Fruit fly (Drosophila melanogaster): ENCODE results near the gene CG32986.

CG32986 gene

DNA sequence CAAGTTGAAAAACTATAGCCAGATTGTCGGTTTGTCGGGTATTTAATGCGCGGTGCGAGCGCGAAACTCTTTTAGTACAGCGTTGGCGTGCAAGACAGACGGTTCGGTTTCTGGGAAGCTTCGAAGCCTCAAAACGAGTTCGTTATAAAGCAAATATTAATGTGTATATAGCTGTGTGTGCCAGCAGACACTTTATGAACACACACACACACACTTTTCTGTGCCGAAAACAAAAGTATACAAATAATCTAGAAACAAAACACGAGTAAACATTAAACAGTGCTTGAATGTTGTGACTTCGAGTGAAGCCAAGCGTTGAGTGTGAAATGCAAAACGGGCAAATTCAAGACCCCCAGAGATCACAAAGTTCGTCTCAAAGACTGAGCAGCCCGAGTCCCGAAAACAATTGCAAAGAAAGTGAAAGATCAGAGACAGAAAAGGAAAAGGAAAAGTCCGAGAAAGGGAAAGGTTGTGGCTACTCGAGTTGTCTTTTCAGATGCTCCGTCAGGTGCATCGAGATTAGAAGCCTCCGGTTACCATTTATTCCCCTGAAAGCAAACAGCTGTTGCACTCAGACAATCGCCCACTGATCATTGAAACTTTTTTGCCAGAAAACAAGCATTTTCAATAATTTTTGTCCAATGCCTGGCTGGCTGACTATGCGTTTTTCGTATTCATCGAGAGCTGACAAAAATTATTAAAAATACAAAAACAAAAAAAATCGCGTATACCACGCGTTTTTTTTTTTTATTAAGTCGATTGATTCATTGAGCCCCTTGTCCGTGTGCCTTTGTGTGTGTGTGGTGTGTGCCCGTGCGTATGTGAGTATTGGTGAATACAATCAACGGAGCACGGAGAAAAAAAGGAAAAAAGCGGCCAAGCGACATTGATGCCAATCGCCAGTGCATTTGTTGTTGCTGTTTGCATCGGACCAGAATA is 36.4 kb downstream of the CG32986 start, which contains the start of gene CG34398 (continued):
- TF ChIP-seq CG8290 (GFP tag; optimal IDR thresholded peaks at IDR 0.05) (no peak), CG8290 (tag; optimal IDR thresholded peaks at IDR 0.05) (peak in 1 of 2 experiments; percentile 51), tup (GFP tag; optimal IDR thresholded peaks at IDR 0.05) (no peak), ci (GFP tag; IDR thresholded peaks at IDR 0.05) (peak; percentile 24; the same call in 1 of the 3 replicates), CG1233 (GFP tag; optimal IDR thresholded peaks at IDR 0.05) (no peak), Drgx (GFP tag; IDR thresholded peaks at IDR 0.05) (peak; percentile 45), Fer1 (GFP tag; optimal IDR thresholded peaks at IDR 0.05) (no peak), CG10267 (tag; optimal IDR thresholded peaks at IDR 0.05) (no peak), pita (GFP tag; optimal IDR thresholded peaks at IDR 0.05) (no peak), CG6254 (GFP tag; optimal IDR thresholded peaks at IDR 0.05) (no peak), peb (GFP tag; IDR thresholded peaks at IDR 0.05) (no peak), bab2 (GFP tag; optimal IDR thresholded peaks at IDR 0.05) (no peak), sr (GFP tag; IDR thresholded peaks at IDR 0.05) (peak; percentile 61; the same call in 2 of the 3 replicates), CG9876 (GFP tag; optimal IDR thresholded peaks at IDR 0.05) (no peak), CG11085 (GFP tag; IDR thresholded peaks at IDR 0.05) (no peak), cwo (GFP tag; optimal IDR thresholded peaks at IDR 0.05) (no peak), CG5245 (GFP tag; optimal IDR thresholded peaks at IDR 0.05) (no peak), stwl (tag; optimal IDR thresholded peaks at IDR 0.05) (no peak), tna (GFP tag; IDR thresholded peaks at IDR 0.05; ENCODE audit: partially characterized antibody) (no peak), CG18476 (GFP tag; optimal IDR thresholded peaks at IDR 0.05) (no peak)

DNA sequence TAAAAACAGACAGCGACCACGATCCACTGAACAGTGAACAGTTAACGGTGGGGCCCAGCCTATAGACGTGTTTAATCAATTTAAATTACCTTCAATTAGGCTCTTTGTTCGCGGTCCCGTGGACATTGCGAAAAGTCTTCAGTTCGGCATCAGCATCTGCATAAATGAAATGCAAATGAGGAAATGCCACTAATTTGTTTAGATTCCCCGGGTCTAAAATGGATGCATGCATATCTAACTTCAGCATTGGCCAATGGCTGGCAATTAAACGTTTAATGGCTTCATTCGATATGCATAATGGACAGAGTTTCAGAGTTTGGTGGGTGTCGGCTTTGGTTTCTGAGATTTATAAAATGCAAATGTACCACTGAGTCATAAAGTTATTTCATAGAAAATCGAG is 39.3 kb downstream of the CG32986 start:
- TF ChIP-seq CG17385 (GFP tag; optimal IDR thresholded peaks at IDR 0.05) (no peak), dimm (GFP tag; IDR thresholded peaks at IDR 0.05) (no peak), stc (GFP tag; IDR thresholded peaks at IDR 0.05) (no peak), ERR (GFP tag; optimal IDR thresholded peaks at IDR 0.05) (no peak), Ets65A (GFP tag) (no peak), dm (GFP tag; optimal IDR thresholded peaks at IDR 0.05) (no peak), CG8765 (GFP tag; IDR thresholded peaks at IDR 0.05) (no peak), oc (tag; optimal IDR thresholded peaks at IDR 0.05) (no peak), disco-r (GFP tag; optimal IDR thresholded peaks at IDR 0.05) (no peak), vvl (GFP tag; IDR thresholded peaks at IDR 0.05) (peak; percentile 71; the same call in 1 of the 2 replicates), zen2 (GFP tag; IDR thresholded peaks at IDR 0.05; ENCODE audit: partially characterized antibody) (no peak), Awh (GFP tag; IDR thresholded peaks at IDR 0.05) (peak; percentile 69), CG12155 (GFP tag; optimal IDR thresholded peaks at IDR 0.05) (no peak), abd-A (tag; optimal IDR thresholded peaks at IDR 0.05) (peak; percentile 3)

- TF ChIP-seq ap (GFP tag; IDR thresholded peaks at IDR 0.05) (no peak), sens (GFP tag) (peak; percentile 13)
These were observed 43.7 kb downstream of the CG32986 start for dm6 chr2L:8906279-8906678.

Measured in whole organism, embryonic.